Fruit fly (Drosophila melanogaster): Measurements from ENCODE around the gene CG13002.

DNA sequence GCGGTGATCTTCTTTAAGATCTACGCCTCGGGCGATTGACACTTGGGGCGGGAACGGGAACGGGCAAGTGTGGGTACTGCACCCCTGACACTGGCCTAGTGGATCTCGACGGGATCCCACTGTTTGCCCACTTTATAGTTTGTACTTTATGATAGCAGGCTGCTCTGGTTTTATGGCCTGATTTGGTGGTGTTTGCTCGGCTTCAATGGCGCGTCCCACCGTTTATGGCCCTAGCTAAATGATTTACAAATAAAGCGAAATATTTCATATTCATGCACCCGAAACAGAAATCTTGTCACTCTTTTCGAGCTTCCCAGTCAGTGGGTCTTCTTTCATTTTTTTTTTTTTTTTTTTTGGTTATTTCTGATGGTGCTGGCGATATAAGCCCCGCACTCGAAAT, 989 bp downstream of the CG13002 start:
- TF ChIP-seq EcR (GFP tag; optimal IDR thresholded peaks at IDR 0.05) (no peak), usp (GFP tag; optimal IDR thresholded peaks at IDR 0.05) (no peak), pan (optimal IDR thresholded peaks at IDR 0.05) (no peak), Dll (optimal IDR thresholded peaks at IDR 0.05) (no peak), psq (optimal IDR thresholded peaks at IDR 0.05) (no peak)
